Worm (Caenorhabditis elegans) whole organism, dauer: ENCODE results near the gene smk-1.
"Not testable (repeated sequence)": the region's sequence is repeated elsewhere in the genome, so short reads cannot be mapped to it uniquely, and the experiment has no call there.

ENCODE experiments used
- unc-62 ChIP-seq: sonication (generic microtip); optimal IDR thresholded peaks from 2 replicates; lab custom pipeline; 2017; ENCODE audit warnings: missing biosample characterization, missing genetic modification reagents, missing genetic modification characterization

Gene smk-1

ce11 chrV:8607353-8607850 lies at the start of gene smk-1:
Gene smk-1, plus strand, starts transcription at chrV:8607800.
- TF ChIP-seq unc-62 (GFP tag; lab: Kevin White, UChicago) = no peak

ce11 chrV:8560916-8561315 lies 46.7 kb upstream of the smk-1 start, which contains the start of gene acr-16:
Gene acr-16, plus strand, starts transcription at chrV:8561216.
- TF ChIP-seq unc-62 (GFP tag; lab: Kevin White, UChicago) = no peak

- TF ChIP-seq unc-62 (GFP tag; lab: Kevin White, UChicago) = no peak
These were observed 42.5 kb upstream of the smk-1 start, which contains the start of gene F25G6.8 for ce11 chrV:8565075-8565474. Gene F25G6.8, minus strand, starts transcription at chrV:8565175.

ce11 chrV:8569172-8569571 lies 38.4 kb upstream of the smk-1 start:
- no peak for TF ChIP-seq unc-62 (GFP tag; lab: Kevin White, UChicago)

- no peak for TF ChIP-seq unc-62 (GFP tag; lab: Kevin White, UChicago)
These were observed 37.7 kb upstream of the smk-1 start, which contains the start of the genes F25G6.9 and symk-1 for ce11 chrV:8569841-8570361. Gene F25G6.9, minus strand, starts transcription at chrV:8570000. Gene symk-1, plus strand, starts transcription at chrV:8570311.

- not testable (repeated sequence) for TF ChIP-seq unc-62 (GFP tag; lab: Kevin White, UChicago)
These were observed 32.8 kb upstream of the smk-1 start, which contains the start of gene F25G6.1 for ce11 chrV:8574762-8575161. Gene F25G6.1, plus strand, starts transcription at chrV:8575062.

- no peak for TF ChIP-seq unc-62 (GFP tag; lab: Kevin White, UChicago)
These were observed 26.6 kb upstream of the smk-1 start, which contains the start of gene C10B5.1 for ce11 chrV:8580961-8581360. Gene C10B5.1, plus strand, starts transcription at chrV:8581261.

ce11 chrV:8586472-8586871 lies 21.1 kb upstream of the smk-1 start:
- no peak for TF ChIP-seq unc-62 (GFP tag; lab: Kevin White, UChicago)

ce11 chrV:8586920-8587319 lies 20.7 kb upstream of the smk-1 start:
- TF ChIP-seq unc-62 (GFP tag; lab: Kevin White, UChicago) = no peak

- TF ChIP-seq unc-62 (GFP tag; lab: Kevin White, UChicago) = no peak
These were observed 19.5 kb upstream of the smk-1 start, which contains the start of gene C10B5.3 for ce11 chrV:8588079-8588478. Gene C10B5.3, minus strand, starts transcription at chrV:8588179.

ce11 chrV:8592691-8593307 lies 14.8 kb upstream of the smk-1 start:
- TF ChIP-seq unc-62 (GFP tag; lab: Kevin White, UChicago) = no peak

- no peak for TF ChIP-seq unc-62 (GFP tag; lab: Kevin White, UChicago)
These were observed 13.3 kb upstream of the smk-1 start, which contains the start of gene tag-196 for ce11 chrV:8594105-8594964. Gene tag-196, plus strand, starts transcription at chrV:8594914.

- no peak for TF ChIP-seq unc-62 (GFP tag; lab: Kevin White, UChicago)
These were observed 8.4 kb upstream of the smk-1 start, which contains the start of gene F41E6.7 for ce11 chrV:8599192-8599591. Gene F41E6.7, minus strand, starts transcription at chrV:8599292.

- TF ChIP-seq unc-62 (GFP tag; lab: Kevin White, UChicago) = no peak
These were observed 7.6 kb upstream of the smk-1 start for ce11 chrV:8599957-8600356.

ce11 chrV:8601420-8601819 lies 6.2 kb upstream of the smk-1 start, which contains the start of gene F41E6.8:
Gene F41E6.8, minus strand, starts transcription at chrV:8601520.
- TF ChIP-seq unc-62 (GFP tag; lab: Kevin White, UChicago) = no peak
